Worm (Caenorhabditis elegans): ENCODE data around the gene tam-1.

tam-1 gene

DNA sequence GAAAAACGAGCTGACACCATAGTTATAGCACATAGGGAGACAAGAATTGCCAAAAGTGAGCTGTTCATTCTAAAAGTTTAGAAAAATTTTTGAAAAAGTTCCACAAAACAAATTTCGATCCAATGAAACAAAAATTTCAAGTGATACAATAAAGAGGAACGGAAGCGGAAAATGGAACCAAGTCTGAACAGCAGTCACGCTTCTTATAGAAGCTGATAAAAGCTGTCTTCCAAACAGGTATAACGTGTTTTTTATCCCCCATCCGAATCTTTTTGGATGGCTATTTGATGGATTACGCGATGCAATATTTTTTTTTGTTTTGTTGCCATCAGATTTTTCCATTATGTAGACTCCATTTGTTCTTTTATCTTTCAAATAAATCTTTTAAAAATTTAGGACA is 50.6 kb downstream of the tam-1 start, which contains the start of gene H23N18.5:
Gene H23N18.5, minus strand, starts transcription at position 69 of the 400 bp plus-strand sequence.
- TF ChIP-seq sox-4 (tag; optimal IDR thresholded peaks at IDR 0.05): no peak
- peak; percentile 10 for TF ChIP-seq ztf-4 (tag; optimal IDR thresholded peaks at IDR 0.05)
- TF ChIP-seq blmp-1 (tag; optimal IDR thresholded peaks at IDR 0.05): peak; percentile 10

All from whole organism, L1 larva.